Worm (Caenorhabditis elegans) whole organism, L1 larva: ENCODE measurements around the gene F01D5.2.

Source experiments
- F16B12.6 ChIP-seq: fragments of 150-350 bp; optimal IDR thresholded peaks from 2 replicates; lab custom pipeline; 2014; ENCODE audit warnings: missing biosample characterization, missing genetic modification characterization
- aly-2 ChIP-seq: fragments of 150-350 bp; optimal IDR thresholded peaks from 2 replicates; lab custom pipeline; 2014; ENCODE audit warnings: missing biosample characterization, missing genetic modification characterization
- ama-1 ChIP-seq: fragments of 150-350 bp; optimal IDR thresholded peaks from 2 replicates; lab custom pipeline; 2014
- blmp-1 ChIP-seq: fragments of 150-350 bp; optimal IDR thresholded peaks from 2 replicates; lab custom pipeline; 2014; ENCODE audit warnings: missing biosample characterization, missing genetic modification characterization
- ceh-63 ChIP-seq: fragments of 200-800 bp; sonication (Bioruptor generic); optimal IDR thresholded peaks from 2 replicates; lab custom pipeline; 2018; ENCODE audit warnings: mild to moderate bottlenecking, missing genetic modification characterization, missing compliant biosample characterization
- ceh-8 ChIP-seq: fragments of 200-800 bp; sonication (Bioruptor generic); optimal IDR thresholded peaks from 2 replicates; lab custom pipeline; 2018; ENCODE audit warnings: mild to moderate bottlenecking, missing genetic modification characterization, moderate library complexity, missing compliant biosample characterization
- ceh-82 ChIP-seq, 3 experiments: fragments of 150-350 bp in 1 of 3; sonication (generic microtip) in 2 of 3; optimal IDR thresholded peaks; 2 replicates each; lab custom pipeline; 2014 to 2017; ENCODE audit warnings: missing biosample characterization in 3 of 3, missing genetic modification characterization in 3 of 3
- efl-1 ChIP-seq, 4 experiments: fragments of 150-350 bp; optimal IDR thresholded peaks in 3 of 4; peaks in 1 of 4; 1 replicate in 1 of 4; 2 replicates in 3 of 4; lab custom pipeline; 2014; ENCODE audit warnings: missing biosample characterization in 2 of 4, missing genetic modification characterization in 2 of 4, missing genetic modification reagents in 2 of 4
- elt-2 ChIP-seq: sonication (generic microtip); optimal IDR thresholded peaks from 2 replicates; lab custom pipeline; 2016; ENCODE audit warnings: missing genetic modification characterization, mild to moderate bottlenecking, inconsistent platforms, missing compliant biosample characterization, missing genetic modification reagents
- ets-5 ChIP-seq: fragments of 200-800 bp; sonication (Bioruptor generic); IDR thresholded peaks from 2 replicates; pipeline ENCODE4 v1.3.6; 2022; ENCODE audit warnings: missing genetic modification characterization, missing compliant biosample characterization
- fkh-4 ChIP-seq: sonication (generic microtip); optimal IDR thresholded peaks from 2 replicates; lab custom pipeline; 2016; ENCODE audit warnings: missing compliant biosample characterization, missing genetic modification characterization, borderline replicate concordance
- fos-1 ChIP-seq: fragments of 150-350 bp; optimal IDR thresholded peaks from 2 replicates; lab custom pipeline; 2014; ENCODE audit warnings: missing biosample characterization, missing genetic modification characterization
- hlh-4 ChIP-seq: sonication (generic microtip); optimal IDR thresholded peaks from 2 replicates; lab custom pipeline; 2016; ENCODE audit warnings: mild to moderate bottlenecking, missing genetic modification characterization, missing compliant biosample characterization
- hpl-2 ChIP-seq: fragments of 150-350 bp; optimal IDR thresholded peaks from 2 replicates; lab custom pipeline; 2014; ENCODE audit warnings: missing biosample characterization, missing genetic modification reagents, missing genetic modification characterization
- irx-1 ChIP-seq: sonication (generic microtip); optimal IDR thresholded peaks from 2 replicates; lab custom pipeline; 2016; ENCODE audit warnings: missing genetic modification characterization, missing compliant biosample characterization
- jun-1 ChIP-seq: fragments of 150-350 bp; optimal IDR thresholded peaks from 2 replicates; lab custom pipeline; 2014; ENCODE audit warnings: missing biosample characterization, missing genetic modification reagents, missing genetic modification characterization
- lin-13 ChIP-seq: fragments of 150-350 bp; optimal IDR thresholded peaks from 2 replicates; lab custom pipeline; 2014; ENCODE audit warnings: missing biosample characterization, missing genetic modification reagents, missing genetic modification characterization
- lin-14 ChIP-seq: fragments of 200-800 bp; sonication (Bioruptor generic); optimal IDR thresholded peaks from 2 replicates; lab custom pipeline; 2018; ENCODE audit warnings: mild to moderate bottlenecking, missing genetic modification characterization, moderate library complexity, missing compliant biosample characterization
- lin-15B ChIP-seq: fragments of 150-350 bp; sonication (generic microtip); optimal IDR thresholded peaks from 3 replicates; lab custom pipeline; 2014; ENCODE audit warnings: missing biosample characterization, missing genetic modification characterization
- lin-35 ChIP-seq, 2 experiments: fragments of 150-350 bp; optimal IDR thresholded peaks; 2 replicates each; lab custom pipeline; 2014; ENCODE audit warnings: missing biosample characterization in 2 of 2, missing genetic modification characterization in 2 of 2, missing genetic modification reagents in 2 of 2
- mab-9 ChIP-seq: fragments of 200-800 bp; sonication (Bioruptor generic); IDR thresholded peaks from 2 replicates; pipeline ENCODE4 v1.3.6; 2022; ENCODE audit warnings: missing genetic modification reagents, missing genetic modification characterization, missing compliant biosample characterization
- mdl-1 ChIP-seq, 2 experiments: fragments of 150-350 bp; optimal IDR thresholded peaks; 2 replicates each; lab custom pipeline; 2014 to 2017; ENCODE audit warnings: missing biosample characterization in 2 of 2, missing genetic modification characterization in 2 of 2, inconsistent platforms in 1 of 2
- mef-2 ChIP-seq: fragments of 150-350 bp; optimal IDR thresholded peaks from 2 replicates; lab custom pipeline; 2014; ENCODE audit warnings: missing biosample characterization, missing genetic modification characterization
- nhr-11 ChIP-seq: fragments of 150-350 bp; optimal IDR thresholded peaks from 2 replicates; lab custom pipeline; 2014; ENCODE audit warnings: missing biosample characterization, missing genetic modification characterization
- nhr-19 ChIP-seq: fragments of 200-800 bp; sonication (Bioruptor generic); conservative IDR thresholded peaks from 2 replicates; pipeline ENCODE4 v1.3.6; 2022; ENCODE audit warnings: missing genetic modification characterization, missing compliant biosample characterization
- nhr-47 ChIP-seq: sonication (generic microtip); optimal IDR thresholded peaks from 2 replicates; lab custom pipeline; 2016; ENCODE audit warnings: mild to moderate bottlenecking, missing genetic modification characterization, moderate library complexity, missing compliant biosample characterization
- nhr-77 ChIP-seq: fragments of 150-350 bp; optimal IDR thresholded peaks from 2 replicates; lab custom pipeline; 2014; ENCODE audit warnings: missing biosample characterization, missing genetic modification characterization
- pag-3 ChIP-seq: sonication (generic microtip); optimal IDR thresholded peaks from 2 replicates; lab custom pipeline; 2017; ENCODE audit warnings: missing genetic modification characterization, mild to moderate bottlenecking, missing compliant biosample characterization, antibody characterized with exemption, borderline replicate concordance; ENCODE audit not compliant: insufficient read depth
- rnt-1 ChIP-seq: sonication (generic microtip); optimal IDR thresholded peaks from 2 replicates; lab custom pipeline; 2016; ENCODE audit warnings: mild to moderate bottlenecking, missing genetic modification characterization, moderate library complexity, missing compliant biosample characterization
- skn-1 ChIP-seq: fragments of 150-350 bp; optimal IDR thresholded peaks from 2 replicates; lab custom pipeline; 2014; ENCODE audit warnings: missing biosample characterization, missing genetic modification characterization
- snpc-4 ChIP-seq: fragments of 150-350 bp; optimal IDR thresholded peaks from 2 replicates; lab custom pipeline; 2014; ENCODE audit warnings: missing biosample characterization, missing genetic modification characterization
- snu-23 ChIP-seq: sonication (generic microtip); optimal IDR thresholded peaks from 2 replicates; lab custom pipeline; 2016; ENCODE audit warnings: missing genetic modification characterization, missing compliant biosample characterization
- tlp-1 ChIP-seq: fragments of 150-350 bp; optimal IDR thresholded peaks from 2 replicates; lab custom pipeline; 2014; ENCODE audit warnings: missing biosample characterization, missing genetic modification characterization
- unc-130 ChIP-seq: fragments of 150-350 bp; optimal IDR thresholded peaks from 2 replicates; lab custom pipeline; 2017; ENCODE audit warnings: missing biosample characterization, missing genetic modification characterization, inconsistent platforms
- unc-30 ChIP-seq: sonication (generic microtip); optimal IDR thresholded peaks from 2 replicates; lab custom pipeline; 2017; ENCODE audit warnings: missing biosample characterization, missing genetic modification characterization
- unc-62 ChIP-seq: fragments of 150-350 bp; optimal IDR thresholded peaks from 2 replicates; lab custom pipeline; 2014; ENCODE audit warnings: missing biosample characterization, missing genetic modification reagents, missing genetic modification characterization
- unc-86 ChIP-seq: sonication (generic microtip); optimal IDR thresholded peaks from 2 replicates; lab custom pipeline; 2016; ENCODE audit warnings: missing genetic modification characterization, missing compliant biosample characterization
- xbp-1 ChIP-seq: sonication (generic microtip); optimal IDR thresholded peaks from 2 replicates; lab custom pipeline; 2016; ENCODE audit warnings: missing genetic modification characterization, missing compliant biosample characterization
- zip-4 ChIP-seq: fragments of 200-800 bp; sonication (Bioruptor generic); optimal IDR thresholded peaks from 2 replicates; lab custom pipeline; 2018; ENCODE audit warnings: mild to moderate bottlenecking, missing genetic modification characterization, moderate library complexity, missing compliant biosample characterization
- ztf-11 ChIP-seq, 2 experiments: sonication (generic microtip); optimal IDR thresholded peaks; 2 replicates each; lab custom pipeline; 2016 to 2017; ENCODE audit warnings: missing genetic modification characterization in 2 of 2, missing biosample characterization in 1 of 2, missing compliant biosample characterization in 1 of 2

Gene F01D5.2

ce11 chrII:14004770-14005169, 5.9 kb upstream of the F01D5.2 start:
- TF ChIP-seq elt-2 (tag; lab: Kevin White, UChicago), result no peak
- no peak for TF ChIP-seq nhr-77 (tag; lab: Kevin White, UChicago)
- TF ChIP-seq ets-5 (GFP tag; lab: Robert Waterston, UW), result no peak
- no peak for TF ChIP-seq xbp-1 (tag; lab: Kevin White, UChicago)
- TF ChIP-seq blmp-1 (tag; lab: Kevin White, UChicago), result peak; percentile 44
- TF ChIP-seq unc-62 (GFP tag; lab: Kevin White, UChicago), result no peak
- TF ChIP-seq jun-1 (tag; lab: Kevin White, UChicago), result no peak

- TF ChIP-seq zip-4 (GFP tag; lab: Kevin White, UChicago), result no peak
- TF ChIP-seq rnt-1 (tag; lab: Kevin White, UChicago), result no peak
- no peak for TF ChIP-seq efl-1 (optimal IDR thresholded peaks at IDR 0.05; lab: Kevin White, UChicago)
- TF ChIP-seq efl-1 (GFP tag; optimal IDR thresholded peaks at IDR 0.05 in 1 of 2; lab: Kevin White, UChicago), result peak in 1 of 2 experiments; percentile 74
- no peak for TF ChIP-seq nhr-77 (tag; lab: Kevin White, UChicago)
- no peak for TF ChIP-seq ceh-82 (tag; optimal IDR thresholded peaks at IDR 0.05; lab: Kevin White, UChicago)
- TF ChIP-seq ceh-63 (GFP tag; lab: Kevin White, UChicago), result no peak
- peak; percentile 15 for TF ChIP-seq blmp-1 (tag; lab: Kevin White, UChicago)
- TF ChIP-seq hpl-2 (GFP tag; lab: Kevin White, UChicago), result no peak
- TF ChIP-seq fos-1, result no peak
- TF ChIP-seq snpc-4 (tag; lab: Kevin White, UChicago), result peak; percentile 76
- no peak for TF ChIP-seq fkh-4 (tag; lab: Kevin White, UChicago)
- TF ChIP-seq tlp-1 (tag; lab: Kevin White, UChicago), result no peak
- TF ChIP-seq unc-86 (tag; lab: Kevin White, UChicago), result no peak
- no peak for TF ChIP-seq ztf-11 (tag; optimal IDR thresholded peaks at IDR 0.05; lab: Kevin White, UChicago)
- no peak for TF ChIP-seq elt-2 (tag; lab: Kevin White, UChicago)
- no peak for TF ChIP-seq lin-13 (GFP tag; lab: Kevin White, UChicago)
- TF ChIP-seq F16B12.6 (tag; lab: Kevin White, UChicago), result no peak
- TF ChIP-seq pag-3 (tag; lab: Kevin White, UChicago), result no peak
Observed at ce11 chrII:14003821-14004430, 5.1 kb upstream of the F01D5.2 start.

- TF ChIP-seq elt-2 (tag; lab: Kevin White, UChicago), result peak; percentile 55
- TF ChIP-seq lin-15B (tag; lab: Kevin White, UChicago), result no peak
- TF ChIP-seq, all 84 proteins: peak for 1
Observed at ce11 chrII:14002200-14002599, 3.3 kb upstream of the F01D5.2 start, which contains the start of gene F01D5.5. F01D5.5 (minus strand) TSS chrII:14002300.

- TF ChIP-seq elt-2 (tag; lab: Kevin White, UChicago), result peak; percentile 21
Observed at ce11 chrII:14000044-14000443, 1.2 kb upstream of the F01D5.2 start, which contains the start of gene F01D5.3. F01D5.3 (minus strand) TSS chrII:14000144.

ce11 chrII:13997989-13998388, 875 bp downstream of the F01D5.2 start:
- TF ChIP-seq mef-2 (tag; lab: Kevin White, UChicago), result no peak
- no peak for TF ChIP-seq lin-14
- no peak for TF ChIP-seq nhr-19 (GFP tag; lab: Robert Waterston, UW)
- TF ChIP-seq irx-1 (tag; lab: Kevin White, UChicago), result no peak
- no peak for TF ChIP-seq lin-35 (GFP tag; optimal IDR thresholded peaks at IDR 0.05; lab: Kevin White, UChicago)
- TF ChIP-seq ama-1 (lab: Kevin White, UChicago), result no peak
- no peak for TF ChIP-seq nhr-47 (tag; lab: Kevin White, UChicago)
- TF ChIP-seq hlh-4, result no peak
- TF ChIP-seq mab-9 (GFP tag; lab: Robert Waterston, UW), result no peak
- no peak for TF ChIP-seq unc-30 (tag; lab: Kevin White, UChicago)
- TF ChIP-seq nhr-11 (tag; lab: Kevin White, UChicago), result no peak
- TF ChIP-seq blmp-1 (tag; lab: Kevin White, UChicago), result no peak
- no peak for TF ChIP-seq ceh-8 (GFP tag; lab: Kevin White, UChicago)
- TF ChIP-seq efl-1 (optimal IDR thresholded peaks at IDR 0.05; lab: Kevin White, UChicago), result no peak
- TF ChIP-seq efl-1 (GFP tag; optimal IDR thresholded peaks at IDR 0.05 in 1 of 2; lab: Kevin White, UChicago), result no peak
- no peak for TF ChIP-seq skn-1
- no peak for TF ChIP-seq mdl-1 (tag; optimal IDR thresholded peaks at IDR 0.05; lab: Kevin White, UChicago)
- no peak for TF ChIP-seq unc-130
- TF ChIP-seq snpc-4 (tag; lab: Kevin White, UChicago), result no peak
- no peak for TF ChIP-seq snu-23 (GFP tag; lab: Kevin White, UChicago)
- no peak for TF ChIP-seq aly-2 (tag; lab: Kevin White, UChicago)
- TF ChIP-seq, all 84 proteins: peak for 0
